Fruit fly (Drosophila melanogaster) whole organism, pupa: ENCODE results near the gene ZIPIC.

Experiments
- CG12605 ChIP-seq: fragments of 200-800 bp; sonication (Bioruptor generic); IDR thresholded peaks from 2 replicates; pipeline ENCODE4 v1.3.6; 2022; ENCODE audit warnings: missing biosample characterization, missing genetic modification characterization
- CG17806 ChIP-seq: fragments of 200-800 bp; sonication (Bioruptor generic); optimal IDR thresholded peaks from 2 replicates; lab custom pipeline; 2018; ENCODE audit warnings: missing biosample characterization, mild to moderate bottlenecking, missing genetic modification characterization, moderate library complexity
- CG34367 ChIP-seq: fragments of 200-800 bp; sonication (Bioruptor generic); optimal IDR thresholded peaks from 2 replicates; lab custom pipeline; 2018; ENCODE audit warnings: missing biosample characterization, mild to moderate bottlenecking, missing genetic modification characterization
- CG4496 ChIP-seq: fragments of 200-800 bp; sonication (Bioruptor generic); IDR thresholded peaks from 3 replicates; pipeline ENCODE4 v1.3.6; 2022; ENCODE audit warnings: missing biosample characterization, missing genetic modification characterization
- CG9948 ChIP-seq: fragments of 200-800 bp; sonication (Bioruptor generic); optimal IDR thresholded peaks from 2 replicates; lab custom pipeline; 2018; ENCODE audit warnings: missing biosample characterization, mild to moderate bottlenecking, missing genetic modification characterization, moderate library complexity
- Ets98B ChIP-seq: fragments of 200-800 bp; sonication (Bioruptor generic); IDR thresholded peaks from 2 replicates; pipeline ENCODE4 v1.3.6; 2022; ENCODE audit warnings: missing biosample characterization, missing genetic modification characterization
- gl ChIP-seq: fragments of 200-800 bp; sonication (Bioruptor generic); optimal IDR thresholded peaks from 2 replicates; lab custom pipeline; 2018; ENCODE audit warnings: missing biosample characterization, mild to moderate bottlenecking, missing genetic modification characterization
- rn ChIP-seq: fragments of 200-800 bp; sonication (Bioruptor generic); IDR thresholded peaks from 2 replicates; pipeline ENCODE4 v1.3.6; 2022; ENCODE audit warnings: missing biosample characterization, missing genetic modification characterization

DNA sequence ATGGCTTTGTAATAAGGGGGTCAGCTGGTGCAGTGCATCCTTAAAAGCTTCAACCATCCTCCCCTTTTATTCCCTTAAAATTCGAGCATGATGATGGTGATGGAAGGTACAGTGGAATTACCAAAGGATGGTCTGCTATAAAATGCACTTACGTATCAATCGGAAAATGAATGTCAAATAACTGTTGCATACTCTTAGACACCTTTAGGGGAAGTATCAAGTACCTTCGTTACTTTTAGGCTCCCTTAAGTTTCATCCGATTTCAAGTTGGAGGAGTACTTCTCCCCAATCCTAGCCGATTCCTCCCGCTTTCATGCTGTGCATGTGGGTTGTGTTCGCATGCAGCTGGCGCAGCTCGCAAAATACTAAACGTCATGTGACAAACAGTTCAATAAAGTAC lies 33.5 kb upstream of the ZIPIC start:
- TF ChIP-seq CG34367 (tag; lab: Kevin White, UChicago): no peak
- no peak for TF ChIP-seq gl
- TF ChIP-seq rn: no peak
- no peak for TF ChIP-seq Ets98B (GFP tag; lab: Robert Waterston, UW)
- no peak for TF ChIP-seq CG17806 (tag; lab: Kevin White, UChicago)
- TF ChIP-seq CG9948 (tag; lab: Kevin White, UChicago): no peak
- no peak for TF ChIP-seq CG4496 (GFP tag; lab: Robert Waterston, UW)
- TF ChIP-seq CG12605 (GFP tag; lab: Robert Waterston, UW): no peak
